Worm (Caenorhabditis elegans) whole organism, L1 larva: ENCODE data around the gene glb-20.
A peak's percentile ranks its signal among the peaks of the same experiment; 100 is the strongest.

Source experiments
- ceh-8 ChIP-seq: fragments of 200-800 bp; sonication (Bioruptor generic); optimal IDR thresholded peaks from 2 replicates; lab custom pipeline; 2018; ENCODE audit warnings: mild to moderate bottlenecking, missing genetic modification characterization, moderate library complexity, missing compliant biosample characterization
- ceh-82 ChIP-seq, 3 experiments: fragments of 150-350 bp in 1 of 3; sonication (generic microtip) in 2 of 3; optimal IDR thresholded peaks; 2 replicates each; lab custom pipeline; 2014 to 2017; ENCODE audit warnings: missing biosample characterization in 3 of 3, missing genetic modification characterization in 3 of 3
- ceh-90 ChIP-seq: sonication (generic microtip); optimal IDR thresholded peaks from 2 replicates; lab custom pipeline; 2016; ENCODE audit warnings: missing genetic modification characterization, missing compliant biosample characterization
- dpl-1 ChIP-seq, 3 experiments: fragments of 150-350 bp in 2 of 3; sonication (generic microtip) in 1 of 3; optimal IDR thresholded peaks; 2 replicates each; lab custom pipeline; 2014 to 2017; ENCODE audit warnings: missing biosample characterization in 3 of 3, missing genetic modification characterization in 3 of 3, missing genetic modification reagents in 3 of 3
- egl-13 ChIP-seq: sonication (generic microtip); optimal IDR thresholded peaks from 2 replicates; lab custom pipeline; 2016; ENCODE audit warnings: missing genotype, missing genetic modification reagents, missing genetic modification characterization, missing compliant biosample characterization
- fkh-10 ChIP-seq: sonication (generic microtip); optimal IDR thresholded peaks from 2 replicates; lab custom pipeline; 2017; ENCODE audit warnings: missing biosample characterization, missing genetic modification reagents, missing genetic modification characterization
- fkh-8 ChIP-seq: sonication (generic microtip); optimal IDR thresholded peaks from 2 replicates; lab custom pipeline; 2016; ENCODE audit warnings: mild to moderate bottlenecking, missing genetic modification characterization, missing compliant biosample characterization
- fos-1 ChIP-seq: fragments of 150-350 bp; optimal IDR thresholded peaks from 2 replicates; lab custom pipeline; 2014; ENCODE audit warnings: missing biosample characterization, missing genetic modification characterization
- grh-1 ChIP-seq: fragments of 200-800 bp; sonication (Bioruptor generic); IDR thresholded peaks from 2 replicates; pipeline ENCODE4 v1.3.6; 2022; ENCODE audit warnings: missing genetic modification reagents, missing genetic modification characterization, missing compliant biosample characterization
- hlh-4 ChIP-seq: sonication (generic microtip); optimal IDR thresholded peaks from 2 replicates; lab custom pipeline; 2016; ENCODE audit warnings: mild to moderate bottlenecking, missing genetic modification characterization, missing compliant biosample characterization
- jun-1 ChIP-seq: fragments of 150-350 bp; optimal IDR thresholded peaks from 2 replicates; lab custom pipeline; 2014; ENCODE audit warnings: missing biosample characterization, missing genetic modification reagents, missing genetic modification characterization
- lin-15B ChIP-seq: fragments of 150-350 bp; sonication (generic microtip); optimal IDR thresholded peaks from 3 replicates; lab custom pipeline; 2014; ENCODE audit warnings: missing biosample characterization, missing genetic modification characterization
- lin-35 ChIP-seq, 2 experiments: fragments of 150-350 bp; optimal IDR thresholded peaks; 2 replicates each; lab custom pipeline; 2014; ENCODE audit warnings: missing biosample characterization in 2 of 2, missing genetic modification characterization in 2 of 2, missing genetic modification reagents in 2 of 2
- lin-39 ChIP-seq: fragments of 150-350 bp; optimal IDR thresholded peaks from 2 replicates; lab custom pipeline; 2014; ENCODE audit warnings: missing biosample characterization, missing genetic modification reagents, missing genetic modification characterization
- mab-9 ChIP-seq: fragments of 200-800 bp; sonication (Bioruptor generic); IDR thresholded peaks from 2 replicates; pipeline ENCODE4 v1.3.6; 2022; ENCODE audit warnings: missing genetic modification reagents, missing genetic modification characterization, missing compliant biosample characterization
- mef-2 ChIP-seq: fragments of 150-350 bp; optimal IDR thresholded peaks from 2 replicates; lab custom pipeline; 2014; ENCODE audit warnings: missing biosample characterization, missing genetic modification characterization
- nhr-11 ChIP-seq: fragments of 150-350 bp; optimal IDR thresholded peaks from 2 replicates; lab custom pipeline; 2014; ENCODE audit warnings: missing biosample characterization, missing genetic modification characterization
- nhr-28 ChIP-seq: fragments of 150-350 bp; optimal IDR thresholded peaks from 2 replicates; lab custom pipeline; 2014; ENCODE audit warnings: missing biosample characterization, missing genetic modification characterization
- nhr-76 ChIP-seq: sonication (generic microtip); optimal IDR thresholded peaks from 2 replicates; lab custom pipeline; 2017; ENCODE audit warnings: missing biosample characterization, missing genetic modification characterization
- nhr-90 ChIP-seq: sonication (generic microtip); optimal IDR thresholded peaks from 2 replicates; lab custom pipeline; 2016; ENCODE audit warnings: mild to moderate bottlenecking, missing genetic modification characterization, missing compliant biosample characterization; ENCODE audit not compliant: poor library complexity
- pag-3 ChIP-seq: sonication (generic microtip); optimal IDR thresholded peaks from 2 replicates; lab custom pipeline; 2017; ENCODE audit warnings: missing genetic modification characterization, mild to moderate bottlenecking, missing compliant biosample characterization, antibody characterized with exemption, borderline replicate concordance; ENCODE audit not compliant: insufficient read depth
- rnt-1 ChIP-seq: sonication (generic microtip); optimal IDR thresholded peaks from 2 replicates; lab custom pipeline; 2016; ENCODE audit warnings: mild to moderate bottlenecking, missing genetic modification characterization, moderate library complexity, missing compliant biosample characterization
- skn-1 ChIP-seq: fragments of 150-350 bp; optimal IDR thresholded peaks from 2 replicates; lab custom pipeline; 2014; ENCODE audit warnings: missing biosample characterization, missing genetic modification characterization
- snpc-4 ChIP-seq: fragments of 150-350 bp; optimal IDR thresholded peaks from 2 replicates; lab custom pipeline; 2014; ENCODE audit warnings: missing biosample characterization, missing genetic modification characterization
- snu-23 ChIP-seq: sonication (generic microtip); optimal IDR thresholded peaks from 2 replicates; lab custom pipeline; 2016; ENCODE audit warnings: missing genetic modification characterization, missing compliant biosample characterization
- swsn-7 ChIP-seq: sonication (generic microtip); optimal IDR thresholded peaks from 2 replicates; lab custom pipeline; 2016; ENCODE audit warnings: missing genetic modification characterization, missing compliant biosample characterization
- unc-130 ChIP-seq: fragments of 150-350 bp; optimal IDR thresholded peaks from 2 replicates; lab custom pipeline; 2017; ENCODE audit warnings: missing biosample characterization, missing genetic modification characterization, inconsistent platforms
- unc-30 ChIP-seq: sonication (generic microtip); optimal IDR thresholded peaks from 2 replicates; lab custom pipeline; 2017; ENCODE audit warnings: missing biosample characterization, missing genetic modification characterization
- unc-98 ChIP-seq: fragments of 200-800 bp; sonication (Bioruptor generic); IDR thresholded peaks from 2 replicates; pipeline ENCODE4 v1.3.6; 2022; ENCODE audit warnings: missing genetic modification characterization, missing compliant biosample characterization
- xbp-1 ChIP-seq: sonication (generic microtip); optimal IDR thresholded peaks from 2 replicates; lab custom pipeline; 2016; ENCODE audit warnings: missing genetic modification characterization, missing compliant biosample characterization
- ztf-11 ChIP-seq, 2 experiments: sonication (generic microtip); optimal IDR thresholded peaks; 2 replicates each; lab custom pipeline; 2016 to 2017; ENCODE audit warnings: missing genetic modification characterization in 2 of 2, missing biosample characterization in 1 of 2, missing compliant biosample characterization in 1 of 2

The glb-20 gene

DNA sequence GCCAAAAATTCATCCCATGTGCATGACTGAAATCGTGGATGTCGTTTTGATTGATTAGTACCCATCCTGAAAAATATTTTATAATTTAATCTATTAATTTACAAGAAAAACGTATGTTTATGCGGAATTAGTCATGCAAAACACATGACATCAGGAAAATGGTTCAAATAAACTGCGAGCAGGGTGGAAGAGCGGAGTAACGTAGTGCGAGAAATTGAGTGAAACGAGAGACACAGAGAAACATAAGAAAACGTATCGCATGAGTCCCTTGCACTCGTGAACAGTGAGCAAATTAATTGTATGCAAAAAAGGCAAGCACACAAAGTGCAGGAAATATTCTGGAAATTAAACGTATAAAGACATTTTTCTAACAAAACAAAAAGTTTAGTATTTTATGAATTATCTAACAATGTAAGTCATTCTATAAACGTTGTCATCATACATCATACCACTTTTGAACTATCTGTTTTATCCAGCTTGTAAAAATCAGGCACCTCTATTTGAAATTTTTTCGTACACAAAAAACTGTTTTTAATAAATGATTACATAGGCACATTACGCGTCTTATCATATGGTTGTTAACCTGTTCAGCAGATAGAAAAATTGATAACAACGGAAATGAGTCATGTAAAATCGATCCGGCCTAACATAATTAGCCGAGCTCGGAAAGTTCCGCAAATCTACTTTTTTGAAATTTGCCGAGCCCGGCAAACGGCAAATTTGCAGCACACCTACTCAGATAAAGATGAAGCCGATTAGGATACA, 40.2 kb upstream of the glb-20 start, which contains the start of gene F54B11.5 (continued):
- TF ChIP-seq swsn-7 (peak; percentile 54), unc-98 (GFP tag; lab: Robert Waterston, UW) (no peak), snpc-4 (tag; lab: Kevin White, UChicago) (peak; percentile 5), skn-1 (peak; percentile 38), dpl-1 (GFP tag; optimal IDR thresholded peaks at IDR 0.05; lab: Kevin White, UChicago) (peak in 2 of 3 experiments; percentile 34 to 49), ceh-90 (tag; lab: Kevin White, UChicago) (no peak), egl-13 (peak; percentile 34), xbp-1 (tag; lab: Kevin White, UChicago) (peak; percentile 44), nhr-11 (tag; lab: Kevin White, UChicago) (no peak), pag-3 (tag; lab: Kevin White, UChicago) (no peak)

DNA sequence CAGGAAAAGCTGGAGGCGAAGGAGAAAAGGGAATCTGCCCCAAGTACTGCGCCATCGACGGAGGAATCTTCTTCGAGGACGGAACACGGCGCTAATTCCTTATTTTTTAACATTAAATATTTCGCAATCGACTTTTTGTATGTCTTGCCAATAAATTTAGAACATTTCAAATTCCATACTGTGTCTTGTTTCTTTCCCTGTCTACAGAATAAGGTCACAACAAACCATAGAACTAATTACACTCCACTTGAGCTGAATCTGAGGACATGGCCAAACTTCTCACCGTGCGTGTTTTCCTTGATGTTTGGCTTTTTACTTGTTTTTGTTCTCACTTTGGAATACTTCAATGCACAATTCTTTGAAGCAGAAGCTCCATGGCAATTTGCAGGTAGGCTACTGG, 36.4 kb upstream of the glb-20 start, which contains the start of gene F54B11.4:
Gene F54B11.4 (plus strand): TSS at position 301 of the 400 bp plus-strand sequence.
- TF ChIP-seq ceh-82 (tag; optimal IDR thresholded peaks at IDR 0.05; lab: Kevin White, UChicago) (no peak), fkh-10 (GFP tag; lab: Kevin White, UChicago) (no peak), fos-1 (tag; lab: Kevin White, UChicago) (no peak), nhr-76 (tag; lab: Kevin White, UChicago) (no peak), skn-1 (no peak), snu-23 (GFP tag; lab: Kevin White, UChicago) (no peak), unc-130 (tag; lab: Kevin White, UChicago) (no peak)

DNA sequence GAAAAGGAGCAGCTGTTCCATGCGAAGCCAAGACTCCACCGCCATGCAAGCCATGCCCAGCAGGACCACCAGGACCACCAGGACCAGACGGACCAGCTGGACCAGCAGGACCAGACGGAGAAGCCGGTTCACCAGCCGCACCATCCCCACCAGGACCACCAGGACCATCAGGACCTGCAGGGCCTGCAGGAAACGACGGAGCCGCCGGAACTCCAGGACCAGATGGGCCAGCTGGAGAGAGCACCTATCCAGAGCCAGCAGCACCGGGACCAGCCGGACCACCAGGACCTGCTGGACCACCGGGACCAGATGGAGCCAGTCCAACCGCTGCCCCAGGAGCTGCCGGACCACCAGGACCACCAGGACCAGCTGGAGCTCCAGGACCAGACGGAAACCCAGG, 36.0 kb upstream of the glb-20 start:
- no peak for TF ChIP-seq hlh-4 (tag; lab: Kevin White, UChicago)
- TF ChIP-seq ceh-8 (GFP tag; lab: Kevin White, UChicago) = peak; percentile 35

- TF ChIP-seq pag-3 (tag; lab: Kevin White, UChicago) = no peak
- no peak for TF ChIP-seq mab-9 (GFP tag; lab: Robert Waterston, UW)
- no peak for TF ChIP-seq nhr-28 (tag; lab: Kevin White, UChicago)
- TF ChIP-seq lin-39 (tag; lab: Kevin White, UChicago) = no peak
- TF ChIP-seq jun-1 (tag; lab: Kevin White, UChicago) = no peak
- no peak for TF ChIP-seq fkh-8
- TF ChIP-seq mef-2 (tag; lab: Kevin White, UChicago) = no peak
- no peak for TF ChIP-seq unc-30 (tag; lab: Kevin White, UChicago)
- TF ChIP-seq lin-15B (tag; lab: Kevin White, UChicago) = no peak
- no peak for TF ChIP-seq grh-1 (GFP tag; lab: Robert Waterston, UW)
- no peak for TF ChIP-seq ztf-11 (tag; optimal IDR thresholded peaks at IDR 0.05; lab: Kevin White, UChicago)
- no peak for TF ChIP-seq rnt-1 (tag; lab: Kevin White, UChicago)
- TF ChIP-seq nhr-90 (tag; lab: Kevin White, UChicago) = no peak
Observed at ce11 chrX:13591175-13591574, 35.2 kb upstream of the glb-20 start, which contains the start of gene col-44. col-44 (plus strand) TSS chrX:13591475.

ce11 chrX:13590688-13591087, 34.7 kb upstream of the glb-20 start:
- no peak for TF ChIP-seq lin-35 (GFP tag; optimal IDR thresholded peaks at IDR 0.05; lab: Kevin White, UChicago)
- TF ChIP-seq grh-1 (GFP tag; lab: Robert Waterston, UW) = 0 out of 2 replicates have a peak, but pooled peaks have one; percentile 17
